Fruit fly (Drosophila melanogaster): ENCODE results near the gene CG33912.

- TF ChIP-seq CG8478 (optimal IDR thresholded peaks at IDR 0.05) (no peak), CTCF (optimal IDR thresholded peaks at IDR 0.05) (no peak)
These were observed 41.9 kb upstream of the CG33912 start for dm6 chr3L:20797379-20797778.
